Worm (Caenorhabditis elegans): ENCODE measurements around the gene srj-15.

srj-15 gene

ce11 chrV:1964806-1965205, at the start of gene srj-15:
srj-15 (minus strand) TSS chrV:1964906.
- TF ChIP-seq eor-1 (tag; optimal IDR thresholded peaks at IDR 0.05) = no peak
- no peak for TF ChIP-seq nhr-67 (tag; optimal IDR thresholded peaks at IDR 0.05)
- TF ChIP-seq hmg-11 (tag; optimal IDR thresholded peaks at IDR 0.05) = no peak
- no peak for TF ChIP-seq unc-62 (GFP tag; optimal IDR thresholded peaks at IDR 0.05)
- no peak for TF ChIP-seq nhr-76 (tag; optimal IDR thresholded peaks at IDR 0.05)
- no peak for TF ChIP-seq mml-1 (tag; optimal IDR thresholded peaks at IDR 0.05)
- TF ChIP-seq nhr-12 (tag; optimal IDR thresholded peaks at IDR 0.05) = no peak
- no peak for TF ChIP-seq nhr-77 (tag; optimal IDR thresholded peaks at IDR 0.05)
- no peak for TF ChIP-seq egl-5 (tag; optimal IDR thresholded peaks at IDR 0.05)
- TF ChIP-seq nhr-25 (tag; optimal IDR thresholded peaks at IDR 0.05) = no peak
- TF ChIP-seq tbx-2 (tag; optimal IDR thresholded peaks at IDR 0.05) = no peak
- no peak for TF ChIP-seq nhr-237 (tag; optimal IDR thresholded peaks at IDR 0.05)
- TF ChIP-seq ceh-16 (tag; optimal IDR thresholded peaks at IDR 0.05) = no peak
- no peak for TF ChIP-seq pqm-1 (tag; optimal IDR thresholded peaks at IDR 0.05)
- TF ChIP-seq snpc-4 (tag; optimal IDR thresholded peaks at IDR 0.05) = no peak
- no peak for TF ChIP-seq nhr-11 (tag; optimal IDR thresholded peaks at IDR 0.05)

DNA sequence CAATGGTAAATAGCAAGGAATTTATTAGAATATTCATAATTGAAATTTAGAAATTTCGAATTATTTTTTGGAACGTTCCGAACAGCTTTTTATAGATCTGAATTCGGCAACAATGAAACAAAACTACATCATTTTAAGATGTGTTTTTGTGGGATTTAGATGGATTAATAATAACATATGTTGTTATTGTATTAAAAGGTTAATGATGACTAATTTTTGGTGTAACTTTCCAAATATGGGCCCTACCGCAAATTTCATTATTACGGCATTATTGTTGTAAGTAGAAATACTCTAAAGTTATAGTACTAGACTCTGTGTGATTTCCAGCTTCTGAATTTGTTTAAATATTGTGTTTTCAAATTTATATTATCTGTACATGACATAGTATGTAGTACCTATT, 49.1 kb upstream of the srj-15 start, which contains the start of gene F59A7.11:
F59A7.11 (minus strand) TSS at position 101 of the 400 bp plus-strand sequence.
- TF ChIP-seq eor-1 (tag; optimal IDR thresholded peaks at IDR 0.05) = no peak
- no peak for TF ChIP-seq ztf-4 (tag; optimal IDR thresholded peaks at IDR 0.05)
- no peak for TF ChIP-seq unc-62 (GFP tag; optimal IDR thresholded peaks at IDR 0.05)
- no peak for TF ChIP-seq pha-4 (tag; optimal IDR thresholded peaks at IDR 0.05)
- no peak for TF ChIP-seq egl-5 (tag; optimal IDR thresholded peaks at IDR 0.05)
- no peak for TF ChIP-seq elt-2 (tag; optimal IDR thresholded peaks at IDR 0.05)
- TF ChIP-seq pqm-1 (tag; optimal IDR thresholded peaks at IDR 0.05) = no peak

DNA sequence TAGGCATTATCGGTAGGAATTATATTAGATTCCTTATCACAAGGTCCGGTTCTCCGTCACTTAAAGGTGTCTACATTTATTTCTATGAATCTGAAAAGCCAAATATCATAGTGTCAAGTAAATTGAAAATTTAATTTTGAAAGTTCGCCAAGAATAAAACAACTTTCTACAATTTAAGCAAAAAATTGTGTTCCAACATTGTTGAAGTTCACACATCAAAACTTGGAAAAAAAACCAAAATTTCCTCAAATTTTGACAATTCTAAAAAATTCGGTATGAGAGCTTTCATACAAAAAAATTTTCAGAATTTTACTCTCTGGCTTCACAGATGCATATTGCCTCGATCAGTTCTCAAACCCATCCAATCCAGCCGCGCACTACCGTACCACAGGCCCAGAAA, 47.1 kb upstream of the srj-15 start, which contains the start of gene F59A7.7:
F59A7.7 (plus strand) TSS at position 301 of the 400 bp plus-strand sequence.
- no peak for TF ChIP-seq tbx-2 (tag; optimal IDR thresholded peaks at IDR 0.05)
- TF ChIP-seq egl-5 (tag; optimal IDR thresholded peaks at IDR 0.05) = no peak
- no peak for TF ChIP-seq elt-3 (tag; optimal IDR thresholded peaks at IDR 0.05)
- no peak for TF ChIP-seq nfya-1 (tag; optimal IDR thresholded peaks at IDR 0.05; ENCODE audit: insufficient read depth)
- no peak for TF ChIP-seq lin-15B (tag; optimal IDR thresholded peaks at IDR 0.05)
- no peak for TF ChIP-seq elt-2 (tag; optimal IDR thresholded peaks at IDR 0.05)
- no peak for TF ChIP-seq snpc-4 (tag; optimal IDR thresholded peaks at IDR 0.05)
- TF ChIP-seq nhr-67 (tag; optimal IDR thresholded peaks at IDR 0.05) = no peak
- TF ChIP-seq sea-2 (GFP tag; optimal IDR thresholded peaks at IDR 0.05) = no peak
- TF ChIP-seq nhr-25 (tag; optimal IDR thresholded peaks at IDR 0.05) = no peak

DNA sequence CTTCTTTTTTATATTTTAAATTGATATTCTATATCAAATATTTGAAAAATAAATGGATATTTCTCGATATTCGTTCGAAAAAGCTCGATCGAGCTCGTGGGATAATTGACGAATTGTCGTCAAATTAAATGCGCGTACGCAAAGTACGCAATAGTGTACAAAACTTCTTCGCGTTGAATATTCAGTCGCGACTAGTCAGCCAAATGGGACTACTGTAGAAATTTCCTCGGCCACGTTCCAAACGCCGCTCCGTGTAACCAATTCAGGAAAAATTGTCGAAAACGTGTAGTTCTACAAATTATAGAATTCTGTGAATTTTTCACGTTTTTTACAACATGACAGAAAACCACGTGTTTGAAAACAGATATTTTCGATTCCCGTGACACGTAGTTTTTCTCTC, 43.7 kb upstream of the srj-15 start:
- TF ChIP-seq mml-1 (tag; optimal IDR thresholded peaks at IDR 0.05) = no peak
- TF ChIP-seq fkh-10 (GFP tag; optimal IDR thresholded peaks at IDR 0.05) = no peak
- TF ChIP-seq nhr-23 (tag; optimal IDR thresholded peaks at IDR 0.05) = peak; percentile 35
- TF ChIP-seq elt-3 (tag; optimal IDR thresholded peaks at IDR 0.05) = no peak
- TF ChIP-seq nhr-25 (tag; optimal IDR thresholded peaks at IDR 0.05) = no peak
- no peak for TF ChIP-seq unc-39 (tag; optimal IDR thresholded peaks at IDR 0.05)
- peak; percentile 55 for TF ChIP-seq elt-2 (tag; optimal IDR thresholded peaks at IDR 0.05)
- no peak for TF ChIP-seq ceh-82 (tag; optimal IDR thresholded peaks at IDR 0.05)
- TF ChIP-seq nhr-43 (tag; optimal IDR thresholded peaks at IDR 0.05; ENCODE audit: poor library complexity, severe bottlenecking) = peak; percentile 44
- peak; percentile 35 for TF ChIP-seq R02D3.7 (tag; optimal IDR thresholded peaks at IDR 0.05)
- TF ChIP-seq pqm-1 (tag; optimal IDR thresholded peaks at IDR 0.05) = peak; percentile 11
- TF ChIP-seq lin-15B (tag; optimal IDR thresholded peaks at IDR 0.05) = peak; percentile 68
- TF ChIP-seq elt-1 (tag; optimal IDR thresholded peaks at IDR 0.05) = no peak

ce11 chrV:2004659-2005058, 40.0 kb upstream of the srj-15 start, which contains the start of gene cysl-4:
cysl-4 (plus strand) TSS chrV:2004959.
- no peak for TF ChIP-seq mdl-1 (tag; optimal IDR thresholded peaks at IDR 0.05)
- no peak for TF ChIP-seq ZK546.5 (tag; optimal IDR thresholded peaks at IDR 0.05)
- TF ChIP-seq pqm-1 (tag; optimal IDR thresholded peaks at IDR 0.05) = no peak
- TF ChIP-seq pha-4 (tag; optimal IDR thresholded peaks at IDR 0.05) = no peak
- TF ChIP-seq eor-1 (tag; optimal IDR thresholded peaks at IDR 0.05) = no peak
- TF ChIP-seq ceh-16 (tag; optimal IDR thresholded peaks at IDR 0.05) = no peak
- TF ChIP-seq ceh-9 (tag; optimal IDR thresholded peaks at IDR 0.05) = no peak
- no peak for TF ChIP-seq R02D3.7 (tag; optimal IDR thresholded peaks at IDR 0.05)
- TF ChIP-seq tbx-2 (tag; optimal IDR thresholded peaks at IDR 0.05) = no peak
- no peak for TF ChIP-seq jun-1 (tag; optimal IDR thresholded peaks at IDR 0.05)
- no peak for TF ChIP-seq egl-27 (tag; optimal IDR thresholded peaks at IDR 0.05)
- TF ChIP-seq daf-12 (tag; optimal IDR thresholded peaks at IDR 0.05) = no peak
- no peak for TF ChIP-seq nfya-1 (tag; optimal IDR thresholded peaks at IDR 0.05; ENCODE audit: insufficient read depth)
- TF ChIP-seq elt-2 (tag; optimal IDR thresholded peaks at IDR 0.05) = no peak
- no peak for TF ChIP-seq nhr-11 (tag; optimal IDR thresholded peaks at IDR 0.05)

Data from whole organism, L3 larva.